Worm (Caenorhabditis elegans): ENCODE results near the gene ZK354.2.
"Not testable (repeated sequence)": the region's sequence is repeated elsewhere in the genome, so short reads cannot be mapped to it uniquely, and the experiment has no call there.

Gene ZK354.2

DNA sequence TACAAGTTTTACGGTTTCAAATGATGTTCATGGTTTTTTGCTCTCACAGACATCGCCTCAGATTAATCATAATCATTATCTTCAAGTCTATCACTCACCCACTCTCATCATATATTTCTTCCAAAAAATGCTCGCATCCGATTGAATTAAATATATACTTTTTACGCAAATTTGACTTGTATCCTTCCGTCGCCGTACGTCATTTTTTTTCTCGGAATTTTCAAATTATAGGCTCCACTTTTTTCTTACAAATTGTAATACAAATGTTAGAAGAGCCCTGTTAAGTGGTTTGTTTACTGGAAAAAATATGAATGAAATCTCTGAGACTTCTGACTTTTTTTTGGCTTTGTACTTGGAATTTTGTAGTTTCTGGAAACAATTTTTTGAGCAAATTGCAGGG lies 26.0 kb upstream of the ZK354.2 start:
- TF ChIP-seq F13C5.2 (tag; optimal IDR thresholded peaks at IDR 0.05) (no peak), ets-7 (tag; optimal IDR thresholded peaks at IDR 0.05) (no peak), tra-4 (tag; optimal IDR thresholded peaks at IDR 0.05) (no peak), B0310.2 (tag; optimal IDR thresholded peaks at IDR 0.05) (no peak), tbx-37 (GFP tag; conservative IDR thresholded peaks at IDR 0.05) (no peak), scrt-1 (GFP tag; IDR thresholded peaks at IDR 0.05) (no peak), flt-1 (GFP tag; IDR thresholded peaks at IDR 0.05) (no peak), sea-1 (GFP tag; conservative IDR thresholded peaks at IDR 0.05) (no peak), ceh-36 (tag; optimal IDR thresholded peaks at IDR 0.05) (no peak), hmg-4 (GFP tag; optimal IDR thresholded peaks at IDR 0.05) (no peak), aly-1 (tag; optimal IDR thresholded peaks at IDR 0.05) (no peak), ama-1 (optimal IDR thresholded peaks at IDR 0.05) (no peak), ceh-13 (GFP tag; optimal IDR thresholded peaks at IDR 0.05) (no peak), hnd-1 (tag; optimal IDR thresholded peaks at IDR 0.05) (no peak), tbx-11 (GFP tag; IDR thresholded peaks at IDR 0.05) (no peak), hmbx-1 (tag; optimal IDR thresholded peaks at IDR 0.05) (no peak)

DNA sequence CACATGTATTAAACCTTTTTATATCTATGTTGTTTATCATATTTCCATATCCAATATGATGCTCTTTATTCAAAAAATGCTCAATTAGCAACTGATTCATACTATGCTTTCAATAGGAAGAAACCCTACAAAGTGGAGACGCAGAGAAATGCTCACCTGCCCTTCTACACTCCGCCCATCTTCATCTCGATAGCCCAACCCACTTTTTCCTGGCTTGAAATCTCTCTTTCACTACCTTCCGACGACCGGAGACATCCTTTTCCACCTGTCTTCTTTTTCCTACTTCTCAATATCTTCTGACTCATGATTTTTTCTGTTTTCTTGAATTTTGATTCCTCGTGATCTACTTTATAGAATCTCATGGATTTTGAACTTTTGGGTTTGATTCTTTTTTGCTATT lies 24.3 kb upstream of the ZK354.2 start:
- TF ChIP-seq ets-7 (tag; optimal IDR thresholded peaks at IDR 0.05) (no peak), hnd-1 (tag; optimal IDR thresholded peaks at IDR 0.05) (no peak), hmg-4 (GFP tag; optimal IDR thresholded peaks at IDR 0.05) (no peak), B0310.2 (tag; optimal IDR thresholded peaks at IDR 0.05) (no peak), pes-1 (GFP tag; IDR thresholded peaks at IDR 0.05) (no peak)

DNA sequence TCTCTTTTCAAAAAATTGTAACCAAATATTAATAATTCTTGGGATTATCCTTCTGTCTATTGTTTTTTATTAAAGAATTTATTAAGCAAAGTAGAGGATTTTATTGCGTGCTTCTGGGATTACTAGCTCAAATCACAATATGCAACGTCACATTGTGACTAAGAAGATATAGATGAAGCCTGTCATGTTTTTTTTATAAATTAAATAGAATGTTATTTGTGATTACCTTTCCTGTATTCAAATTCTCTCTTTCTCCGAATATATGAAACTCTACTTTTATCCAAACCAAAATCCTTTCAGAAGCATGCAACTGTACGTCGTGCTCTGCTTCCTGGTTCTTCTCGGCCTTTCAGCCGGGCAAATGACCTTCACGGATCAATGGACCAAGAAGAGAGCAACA lies 22.7 kb upstream of the ZK354.2 start, which contains the start of gene nlp-47:
Gene nlp-47, plus strand, starts transcription at position 301 of the 400 bp plus-strand sequence.
- no peak for TF ChIP-seq tbx-37 (GFP tag; conservative IDR thresholded peaks at IDR 0.05)

ce11 chrIV:5291207-5291606 lies 22.0 kb upstream of the ZK354.2 start:
- TF ChIP-seq tra-4 (tag; optimal IDR thresholded peaks at IDR 0.05) (no peak), flt-1 (GFP tag; IDR thresholded peaks at IDR 0.05) (no peak), sea-1 (GFP tag; conservative IDR thresholded peaks at IDR 0.05) (no peak), ceh-13 (GFP tag; optimal IDR thresholded peaks at IDR 0.05) (no peak), hmg-4 (GFP tag; optimal IDR thresholded peaks at IDR 0.05) (no peak), ets-7 (tag; optimal IDR thresholded peaks at IDR 0.05) (no peak), aly-1 (tag; optimal IDR thresholded peaks at IDR 0.05) (no peak), B0310.2 (tag; optimal IDR thresholded peaks at IDR 0.05) (no peak), scrt-1 (GFP tag; IDR thresholded peaks at IDR 0.05) (no peak), F13C5.2 (tag; optimal IDR thresholded peaks at IDR 0.05) (no peak), hnd-1 (tag; optimal IDR thresholded peaks at IDR 0.05) (no peak)

DNA sequence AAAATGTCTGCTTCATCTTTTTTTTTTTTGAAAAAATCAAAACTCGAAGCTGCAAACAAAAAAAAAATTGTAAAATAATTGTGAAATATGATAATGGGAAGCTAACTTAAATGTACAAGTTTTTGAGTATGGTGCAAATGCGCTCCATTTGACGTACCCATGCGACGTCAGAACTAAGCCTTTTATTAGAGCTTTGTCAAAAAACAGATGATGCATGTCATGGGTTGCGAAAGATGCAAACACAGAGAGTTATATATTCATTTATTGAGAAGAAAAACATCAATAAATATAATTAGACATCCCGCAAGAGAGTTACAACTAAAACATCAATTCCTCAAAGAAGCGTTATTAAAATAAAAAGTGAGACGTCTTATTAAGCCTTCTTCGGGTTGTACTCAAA lies 18.7 kb upstream of the ZK354.2 start:
- no peak for TF ChIP-seq tbx-11 (GFP tag; IDR thresholded peaks at IDR 0.05)

- not testable (repeated sequence) for TF ChIP-seq F13C5.2 (tag; optimal IDR thresholded peaks at IDR 0.05); ceh-36 (tag; optimal IDR thresholded peaks at IDR 0.05); ceh-13 (GFP tag; optimal IDR thresholded peaks at IDR 0.05)
These were observed 18.0 kb upstream of the ZK354.2 start, which contains the start of gene msp-51 for ce11 chrIV:5295240-5295639. TSS of gene msp-51 (minus strand) at chrIV:5295340.

ce11 chrIV:5297436-5298012 lies 15.7 kb upstream of the ZK354.2 start, which contains the start of the genes ZK354.6 and msp-113:
TSS of gene ZK354.6 (minus strand) at chrIV:5297536.
TSS of gene msp-113 (plus strand) at chrIV:5297962.
- no peak for TF ChIP-seq hnd-1 (tag; optimal IDR thresholded peaks at IDR 0.05)
- TF ChIP-seq ceh-36 (tag; optimal IDR thresholded peaks at IDR 0.05), result no peak
- TF ChIP-seq pes-1 (GFP tag; IDR thresholded peaks at IDR 0.05), result no peak
- TF ChIP-seq ceh-13 (GFP tag; optimal IDR thresholded peaks at IDR 0.05), result no peak
- no peak for TF ChIP-seq flt-1 (GFP tag; IDR thresholded peaks at IDR 0.05)
- TF ChIP-seq ama-1 (optimal IDR thresholded peaks at IDR 0.05), result no peak
- no peak for TF ChIP-seq F13C5.2 (tag; optimal IDR thresholded peaks at IDR 0.05)
- no peak for TF ChIP-seq hmbx-1 (tag; optimal IDR thresholded peaks at IDR 0.05)
- no peak for TF ChIP-seq hmg-4 (GFP tag; optimal IDR thresholded peaks at IDR 0.05)
- no peak for TF ChIP-seq ets-7 (tag; optimal IDR thresholded peaks at IDR 0.05)
- TF ChIP-seq sea-1 (GFP tag; conservative IDR thresholded peaks at IDR 0.05), result no peak
- TF ChIP-seq B0310.2 (tag; optimal IDR thresholded peaks at IDR 0.05), result no peak
- no peak for TF ChIP-seq tra-4 (tag; optimal IDR thresholded peaks at IDR 0.05)
- TF ChIP-seq aly-1 (tag; optimal IDR thresholded peaks at IDR 0.05), result no peak
- no peak for TF ChIP-seq tbx-37 (GFP tag; conservative IDR thresholded peaks at IDR 0.05)

DNA sequence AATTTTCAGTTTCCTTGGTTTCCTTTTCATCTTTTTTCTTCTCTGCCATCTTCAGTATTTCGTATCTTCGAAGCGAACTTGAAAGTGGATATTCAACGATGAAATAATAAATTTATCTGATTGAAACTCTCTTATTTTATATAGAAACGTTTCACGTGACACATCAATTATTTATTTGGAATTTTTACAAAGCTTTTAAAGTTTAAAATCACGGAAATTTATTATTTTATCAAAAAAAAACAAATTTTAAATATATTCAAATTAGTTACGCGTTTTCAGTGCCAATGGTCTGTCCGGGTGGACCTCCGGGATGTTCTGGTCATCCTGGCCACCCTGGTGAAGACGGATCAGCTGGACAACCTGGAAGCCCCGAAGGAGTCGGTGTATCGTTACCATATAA lies 10.2 kb upstream of the ZK354.2 start, which contains the start of gene ZK354.7:
Gene ZK354.7, minus strand, starts transcription at position 101 of the 400 bp plus-strand sequence.
- no peak for TF ChIP-seq tbx-37 (GFP tag; conservative IDR thresholded peaks at IDR 0.05)
- no peak for TF ChIP-seq F13C5.2 (tag; optimal IDR thresholded peaks at IDR 0.05)
- TF ChIP-seq hmbx-1 (tag; optimal IDR thresholded peaks at IDR 0.05), result no peak
- TF ChIP-seq B0310.2 (tag; optimal IDR thresholded peaks at IDR 0.05), result no peak
- no peak for TF ChIP-seq sea-1 (GFP tag; conservative IDR thresholded peaks at IDR 0.05)
- TF ChIP-seq aly-1 (tag; optimal IDR thresholded peaks at IDR 0.05), result no peak
- TF ChIP-seq ama-1 (optimal IDR thresholded peaks at IDR 0.05), result no peak
- no peak for TF ChIP-seq ets-7 (tag; optimal IDR thresholded peaks at IDR 0.05)
- no peak for TF ChIP-seq scrt-1 (GFP tag; IDR thresholded peaks at IDR 0.05)
- TF ChIP-seq hmg-4 (GFP tag; optimal IDR thresholded peaks at IDR 0.05), result no peak
- TF ChIP-seq pes-1 (GFP tag; IDR thresholded peaks at IDR 0.05), result no peak
- TF ChIP-seq ceh-36 (tag; optimal IDR thresholded peaks at IDR 0.05), result no peak
- TF ChIP-seq ceh-13 (GFP tag; optimal IDR thresholded peaks at IDR 0.05), result no peak
- TF ChIP-seq flt-1 (GFP tag; IDR thresholded peaks at IDR 0.05), result no peak
- no peak for TF ChIP-seq hnd-1 (tag; optimal IDR thresholded peaks at IDR 0.05)
- no peak for TF ChIP-seq tra-4 (tag; optimal IDR thresholded peaks at IDR 0.05)
- TF ChIP-seq tbx-11 (GFP tag; IDR thresholded peaks at IDR 0.05), result no peak
